Fruit fly (Drosophila melanogaster) whole organism, prepupa: ENCODE measurements around the gene Meltrin.

Experiments used
- Blimp-1 ChIP-seq: fragments of 200-800 bp; sonication (Bioruptor generic); optimal IDR thresholded peaks from 3 replicates; lab custom pipeline; 2017; ENCODE audit warnings: missing biosample characterization, missing genetic modification characterization, mild to moderate bottlenecking, moderate library complexity, missing genetic modification reagents
- CG10631 ChIP-seq: fragments of 200-800 bp; sonication (Bioruptor generic); optimal IDR thresholded peaks from 2 replicates; lab custom pipeline; 2016; ENCODE audit warnings: missing biosample characterization, missing genetic modification characterization
- CG10669 ChIP-seq: fragments of 200-800 bp; sonication (Bioruptor generic); optimal IDR thresholded peaks from 3 replicates; lab custom pipeline; 2018; ENCODE audit warnings: missing biosample characterization, mild to moderate bottlenecking, missing genetic modification characterization, moderate library complexity
- CG11294 ChIP-seq: fragments of 200-800 bp; sonication (Bioruptor generic); IDR thresholded peaks from 2 replicates; pipeline ENCODE4 v1.3.6; 2022; ENCODE audit warnings: missing biosample characterization, missing genetic modification characterization
- CG11762 ChIP-seq: fragments of 200-800 bp; sonication (Bioruptor generic); optimal IDR thresholded peaks from 3 replicates; lab custom pipeline; 2016; ENCODE audit warnings: missing biosample characterization, missing genetic modification characterization; ENCODE audit not compliant: insufficient read depth
- CG15336 ChIP-seq: fragments of 200-800 bp; sonication (Bioruptor generic); IDR thresholded peaks from 2 replicates; pipeline ENCODE4 v1.3.6; 2022; ENCODE audit warnings: missing biosample characterization, missing genetic modification characterization
- CG1621 ChIP-seq: fragments of 200-800 bp; sonication (Bioruptor generic); optimal IDR thresholded peaks from 3 replicates; lab custom pipeline; 2018; ENCODE audit warnings: missing biosample characterization, mild to moderate bottlenecking, missing genetic modification characterization
- CG3032 ChIP-seq: fragments of 200-800 bp; optimal IDR thresholded peaks from 2 replicates; lab custom pipeline; 2019; ENCODE audit warnings: missing biosample characterization, mild to moderate bottlenecking, missing genetic modification characterization, moderate library complexity
- CG31627 ChIP-seq: fragments of 200-800 bp; sonication (Bioruptor generic); optimal IDR thresholded peaks from 3 replicates; lab custom pipeline; 2016; ENCODE audit warnings: missing biosample characterization, missing genetic modification characterization
- CG3919 ChIP-seq: fragments of 200-800 bp; sonication (Bioruptor generic); optimal IDR thresholded peaks from 3 replicates; lab custom pipeline; 2016; ENCODE audit warnings: missing biosample characterization, missing genetic modification characterization
- CG6163 ChIP-seq: fragments of 200-800 bp; sonication (Bioruptor generic); IDR thresholded peaks from 3 replicates; pipeline ENCODE4 v1.3.6; 2022; ENCODE audit warnings: missing biosample characterization, missing genetic modification characterization
- CG6808 ChIP-seq: fragments of 200-800 bp; sonication (Bioruptor generic); optimal IDR thresholded peaks from 3 replicates; lab custom pipeline; 2017; ENCODE audit warnings: missing biosample characterization, missing genetic modification characterization, mild to moderate bottlenecking, moderate library complexity, missing genetic modification reagents
- CG6854 ChIP-seq: fragments of 200-800 bp; sonication (Bioruptor generic); optimal IDR thresholded peaks from 2 replicates; lab custom pipeline; 2017; ENCODE audit warnings: missing biosample characterization, mild to moderate bottlenecking, missing genetic modification characterization
- CG7368 ChIP-seq: fragments of 200-800 bp; sonication (Bioruptor generic); optimal IDR thresholded peaks from 3 replicates; lab custom pipeline; 2016; ENCODE audit warnings: missing biosample characterization, missing genetic modification characterization
- CG8319 ChIP-seq: fragments of 200-800 bp; sonication (Bioruptor generic); optimal IDR thresholded peaks from 3 replicates; lab custom pipeline; 2016; ENCODE audit warnings: missing biosample characterization, missing genetic modification characterization
- CG8632 ChIP-seq: fragments of 200-800 bp; sonication (Bioruptor generic); optimal IDR thresholded peaks from 3 replicates; lab custom pipeline; 2016; ENCODE audit warnings: missing biosample characterization, missing genetic modification characterization
- CG9139 ChIP-seq: fragments of 200-800 bp; sonication (Bioruptor generic); optimal IDR thresholded peaks from 3 replicates; lab custom pipeline; 2017; ENCODE audit warnings: missing biosample characterization, mild to moderate bottlenecking, missing genetic modification characterization
- Eip75B ChIP-seq: fragments of 200-800 bp; sonication (Bioruptor generic); optimal IDR thresholded peaks from 3 replicates; lab custom pipeline; 2016; ENCODE audit warnings: missing biosample characterization, missing genetic modification characterization
- Eip78C ChIP-seq: fragments of 200-800 bp; sonication (Bioruptor generic); peaks from one replicate; lab custom pipeline; 2016; ENCODE audit warnings: missing biosample characterization, missing genetic modification characterization
- Eip93F ChIP-seq: fragments of 200-800 bp; sonication (Bioruptor generic); optimal IDR thresholded peaks from 2 replicates; lab custom pipeline; 2016; ENCODE audit warnings: missing biosample characterization, mild to moderate bottlenecking, missing genetic modification characterization
- Ets96B ChIP-seq: fragments of 200-800 bp; optimal IDR thresholded peaks from 2 replicates; lab custom pipeline; 2019; ENCODE audit warnings: missing biosample characterization, mild to moderate bottlenecking, missing genetic modification characterization, moderate library complexity
- Hr38 ChIP-seq: sonication (Bioruptor generic); optimal IDR thresholded peaks from 2 replicates; lab custom pipeline; 2016; ENCODE audit warnings: missing biosample characterization, missing genetic modification characterization
- Hr39 ChIP-seq: fragments of 200-800 bp; sonication (Bioruptor generic); optimal IDR thresholded peaks from 2 replicates; lab custom pipeline; 2016; ENCODE audit warnings: missing biosample characterization, missing genetic modification characterization
- Hr4 ChIP-seq: fragments of 200-800 bp; sonication (Bioruptor generic); optimal IDR thresholded peaks from 3 replicates; lab custom pipeline; 2016; ENCODE audit warnings: missing biosample characterization, missing genetic modification characterization
- Lpt ChIP-seq: fragments of 200-800 bp; sonication (Bioruptor generic); optimal IDR thresholded peaks from 3 replicates; lab custom pipeline; 2016; ENCODE audit warnings: missing biosample characterization, missing genetic modification characterization
- Met ChIP-seq: fragments of 200-800 bp; sonication (Bioruptor generic); optimal IDR thresholded peaks from 3 replicates; lab custom pipeline; 2016; ENCODE audit warnings: missing biosample characterization, missing genetic modification characterization
- Smox ChIP-seq: fragments of 200-800 bp; sonication (Bioruptor generic); optimal IDR thresholded peaks from 3 replicates; lab custom pipeline; 2016; ENCODE audit warnings: missing biosample characterization, missing genetic modification characterization
- Sox102F ChIP-seq: fragments of 200-800 bp; sonication (Bioruptor generic); optimal IDR thresholded peaks from 2 replicates; lab custom pipeline; 2016; ENCODE audit warnings: missing biosample characterization, mild to moderate bottlenecking, missing genetic modification characterization
- Sox15 ChIP-seq: fragments of 200-800 bp; sonication (Bioruptor generic); optimal IDR thresholded peaks from 3 replicates; lab custom pipeline; 2016; ENCODE audit warnings: missing biosample characterization, missing genetic modification characterization
- achi ChIP-seq: fragments of 200-800 bp; sonication (Bioruptor generic); optimal IDR thresholded peaks from 3 replicates; lab custom pipeline; 2016; ENCODE audit warnings: missing biosample characterization, missing genetic modification characterization
- acj6 ChIP-seq: fragments of 200-800 bp; sonication (Bioruptor generic); optimal IDR thresholded peaks from 3 replicates; lab custom pipeline; 2016; ENCODE audit warnings: missing biosample characterization, missing genetic modification characterization
- dac ChIP-seq: fragments of 200-800 bp; sonication (Bioruptor generic); optimal IDR thresholded peaks from 2 replicates; lab custom pipeline; 2017; ENCODE audit warnings: missing biosample characterization, mild to moderate bottlenecking, missing genetic modification characterization
- dsx ChIP-seq: fragments of 200-800 bp; optimal IDR thresholded peaks from 3 replicates; lab custom pipeline; 2019; ENCODE audit warnings: missing biosample characterization, mild to moderate bottlenecking, missing genetic modification characterization, moderate library complexity; ENCODE audit not compliant: poor library complexity, severe bottlenecking
- eg ChIP-seq: fragments of 200-800 bp; sonication (Bioruptor generic); IDR thresholded peaks from 3 replicates; pipeline ENCODE4 v1.3.6; 2022; ENCODE audit warnings: missing biosample characterization, missing genetic modification characterization
- esn ChIP-seq: fragments of 200-800 bp; sonication (Bioruptor generic); optimal IDR thresholded peaks from 2 replicates; lab custom pipeline; 2016; ENCODE audit warnings: missing biosample characterization, mild to moderate bottlenecking, missing genetic modification characterization, moderate library complexity
- fd59A ChIP-seq: fragments of 200-800 bp; sonication (Bioruptor generic); optimal IDR thresholded peaks from 2 replicates; lab custom pipeline; 2017; ENCODE audit warnings: missing biosample characterization, mild to moderate bottlenecking, missing genetic modification characterization, missing genetic modification reagents
- fd85E ChIP-seq: fragments of 200-800 bp; sonication (Bioruptor generic); optimal IDR thresholded peaks from 3 replicates; lab custom pipeline; 2016; ENCODE audit warnings: missing biosample characterization, missing genetic modification characterization
- fkh ChIP-seq: fragments of 200-800 bp; sonication (Bioruptor generic); optimal IDR thresholded peaks from 3 replicates; lab custom pipeline; 2017; ENCODE audit warnings: missing biosample characterization, mild to moderate bottlenecking, missing genetic modification characterization, moderate library complexity
- net ChIP-seq: fragments of 200-800 bp; sonication (Bioruptor generic); optimal IDR thresholded peaks from 3 replicates; lab custom pipeline; 2016; ENCODE audit warnings: missing biosample characterization, missing genetic modification characterization
- salr ChIP-seq, 2 experiments: fragments of 200-800 bp; sonication (Bioruptor generic); optimal IDR thresholded peaks; 3 replicates each; lab custom pipeline; 2016 to 2018; ENCODE audit warnings: missing biosample characterization in 2 of 2, missing genetic modification characterization in 2 of 2, mild to moderate bottlenecking in 1 of 2
- spab ChIP-seq: fragments of 200-800 bp; sonication (Bioruptor generic); optimal IDR thresholded peaks from 2 replicates; lab custom pipeline; 2017; ENCODE audit warnings: missing biosample characterization, mild to moderate bottlenecking, missing genetic modification characterization, missing genetic modification reagents
- ss ChIP-seq, 2 experiments: fragments of 200-800 bp; sonication (Bioruptor generic); optimal IDR thresholded peaks; 2 replicates in 1 of 2; 3 replicates in 1 of 2; lab custom pipeline; 2017 to 2018; ENCODE audit warnings: mild to moderate bottlenecking in 2 of 2, missing biosample characterization in 2 of 2, missing genetic modification characterization in 2 of 2, moderate library complexity in 1 of 2
- svp ChIP-seq: fragments of 200-800 bp; sonication (Bioruptor generic); peaks from one replicate; lab custom pipeline; 2016; ENCODE audit warnings: missing biosample characterization, missing genetic modification characterization
- topi ChIP-seq: fragments of 200-800 bp; sonication (Bioruptor generic); optimal IDR thresholded peaks from 3 replicates; lab custom pipeline; 2016; ENCODE audit warnings: missing biosample characterization, missing genetic modification characterization

Gene Meltrin

dm6 chr3R:14740658-14741191 is 43.6 kb upstream of the Meltrin start (continued):
- peak; percentile 40 for TF ChIP-seq achi (GFP tag; lab: Kevin White, UChicago)
- TF ChIP-seq Eip93F: peak; percentile 12
- TF ChIP-seq Met (GFP tag; lab: Kevin White, UChicago): peak; percentile 50
- TF ChIP-seq CG31627 (GFP tag; lab: Kevin White, UChicago): peak; percentile 70
- peak; percentile 11 for TF ChIP-seq dac (GFP tag; lab: Kevin White, UChicago)
- TF ChIP-seq Sox15 (GFP tag; lab: Kevin White, UChicago): no peak
- TF ChIP-seq CG15336 (GFP tag; lab: Robert Waterston, UW): peak; percentile 33; the same call in 1 of the 2 replicates
- peak; percentile 34 for TF ChIP-seq Smox
- peak; percentile 77 for TF ChIP-seq Eip78C (GFP tag; lab: Kevin White, UChicago)
- TF ChIP-seq CG9139 (GFP tag; lab: Kevin White, UChicago): peak; percentile 65
- no peak for TF ChIP-seq CG10669 (GFP tag; lab: Kevin White, UChicago)
- TF ChIP-seq CG8319 (GFP tag; lab: Kevin White, UChicago): peak; percentile 17
- TF ChIP-seq Sox102F (GFP tag; lab: Kevin White, UChicago): peak; percentile 20
- peak; percentile 38 for TF ChIP-seq esn
- peak; percentile 51 for TF ChIP-seq CG7368 (GFP tag; lab: Kevin White, UChicago)
- peak; percentile 56 for TF ChIP-seq CG10631 (GFP tag; lab: Kevin White, UChicago)
- peak; percentile 45 for TF ChIP-seq Hr4 (GFP tag; lab: Kevin White, UChicago)
- TF ChIP-seq CG6854 (GFP tag; lab: Kevin White, UChicago): peak; percentile 66
- TF ChIP-seq fd85E (GFP tag; lab: Kevin White, UChicago): peak; percentile 19
- no peak for TF ChIP-seq Blimp-1 (GFP tag; lab: Kevin White, UChicago)
- no peak for TF ChIP-seq CG11762
- TF ChIP-seq, all 60 proteins: peak for 47

- TF ChIP-seq esn: no peak
- TF ChIP-seq dsx: no peak
- no peak for TF ChIP-seq CG11294
- TF ChIP-seq salr (GFP tag; optimal IDR thresholded peaks at IDR 0.05; lab: Kevin White, UChicago): no peak
- no peak for TF ChIP-seq CG6808 (GFP tag; lab: Kevin White, UChicago)
Measured at dm6 chr3R:14740253-14740522, 43.1 kb upstream of the Meltrin start.

- TF ChIP-seq CG15336 (GFP tag; lab: Robert Waterston, UW): 0 out of 2 replicates have a peak, but pooled peaks have one; percentile 25
- TF ChIP-seq CG6163 (GFP tag; lab: Robert Waterston, UW): peak; percentile 40; the same call in 1 of the 3 replicates
- TF ChIP-seq CG3919 (GFP tag; lab: Kevin White, UChicago): peak; percentile 7
- TF ChIP-seq CG1621 (tag; lab: Kevin White, UChicago): peak; percentile 83
- no peak for TF ChIP-seq CG8632 (GFP tag; lab: Kevin White, UChicago)
- no peak for TF ChIP-seq Eip78C (GFP tag; lab: Kevin White, UChicago)
Measured at dm6 chr3R:14739501-14740252, 42.6 kb upstream of the Meltrin start.

- TF ChIP-seq CG8319 (GFP tag; lab: Kevin White, UChicago) (no peak), Hr39 (no peak), Eip78C (GFP tag; lab: Kevin White, UChicago) (no peak), CG11294 (peak; percentile 39; the same call in 1 of the 2 replicates), ss (GFP tag; optimal IDR thresholded peaks at IDR 0.05; lab: Kevin White, UChicago) (peak; percentile 46 to 72), CG7368 (GFP tag; lab: Kevin White, UChicago) (no peak), CG1621 (tag; lab: Kevin White, UChicago) (peak; percentile 47), dac (GFP tag; lab: Kevin White, UChicago) (peak; percentile 18), Eip93F (peak; percentile 45), topi (no peak), fd59A (GFP tag; lab: Kevin White, UChicago) (peak; percentile 2), Ets96B (peak; percentile 30), spab (GFP tag; lab: Kevin White, UChicago) (peak; percentile 12), svp (GFP tag; lab: Kevin White, UChicago) (peak; percentile 74), eg (GFP tag; lab: Robert Waterston, UW) (peak; percentile 66), Eip75B (GFP tag; lab: Kevin White, UChicago) (peak; percentile 22), acj6 (GFP tag; lab: Kevin White, UChicago) (no peak), CG15336 (GFP tag; lab: Robert Waterston, UW) (peak; percentile 48), CG3032 (tag; lab: Kevin White, UChicago) (peak; percentile 35), net (GFP tag; lab: Kevin White, UChicago) (no peak), Hr38 (GFP tag; lab: Kevin White, UChicago) (no peak), fkh (GFP tag; lab: Kevin White, UChicago) (peak; percentile 50), Lpt (GFP tag; lab: Kevin White, UChicago) (no peak)
Measured at dm6 chr3R:14739088-14739487, 42.0 kb upstream of the Meltrin start.
